Worm (Caenorhabditis elegans): ENCODE measurements around the gene mlc-2.

The mlc-2 gene

ce11 chrX:17466615-17467014, 10.2 kb upstream of the mlc-2 start, which contains the start of gene ZK54.3:
Gene ZK54.3 (minus strand): TSS chrX:17467005.
- TF ChIP-seq C34F6.9 (tag; optimal IDR thresholded peaks at IDR 0.05) (peak; percentile 56), Y55F3AM.14 (GFP tag; optimal IDR thresholded peaks at IDR 0.05) (no peak), R02D3.7 (tag; optimal IDR thresholded peaks at IDR 0.05) (no peak), alr-1 (tag; optimal IDR thresholded peaks at IDR 0.05) (no peak), lin-11 (tag; optimal IDR thresholded peaks at IDR 0.05) (no peak), nhr-11 (tag; optimal IDR thresholded peaks at IDR 0.05) (no peak), nhr-21 (tag; optimal IDR thresholded peaks at IDR 0.05) (no peak), gmeb-1 (tag; optimal IDR thresholded peaks at IDR 0.05) (no peak), lsy-2 (tag; optimal IDR thresholded peaks at IDR 0.05) (peak in 1 of 2 experiments; percentile 49), skn-1 (tag; optimal IDR thresholded peaks at IDR 0.05) (no peak), nhr-10 (tag; optimal IDR thresholded peaks at IDR 0.05) (no peak), ceh-82 (tag; optimal IDR thresholded peaks at IDR 0.05) (no peak), lin-13 (GFP tag; optimal IDR thresholded peaks at IDR 0.05) (no peak), fos-1 (tag; optimal IDR thresholded peaks at IDR 0.05) (no peak), ztf-11 (tag; optimal IDR thresholded peaks at IDR 0.05) (no peak), ztf-4 (tag; optimal IDR thresholded peaks at IDR 0.05) (no peak), lin-39 (tag; optimal IDR thresholded peaks at IDR 0.05) (no peak), unc-55 (GFP tag; optimal IDR thresholded peaks at IDR 0.05) (peak; percentile 93), egl-27 (tag; optimal IDR thresholded peaks at IDR 0.05) (no peak), nhr-12 (tag; optimal IDR thresholded peaks at IDR 0.05) (no peak), blmp-1 (tag; optimal IDR thresholded peaks at IDR 0.05; ENCODE audit: insufficient read depth) (no peak), nhr-237 (tag; optimal IDR thresholded peaks at IDR 0.05) (no peak), ZK546.5 (tag; optimal IDR thresholded peaks at IDR 0.05) (no peak), nhr-129 (tag; optimal IDR thresholded peaks at IDR 0.05) (no peak), snpc-4 (tag; optimal IDR thresholded peaks at IDR 0.05) (no peak), elt-3 (tag; optimal IDR thresholded peaks at IDR 0.05) (no peak), peb-1 (tag; optimal IDR thresholded peaks at IDR 0.05) (no peak), aly-2 (tag; optimal IDR thresholded peaks at IDR 0.05) (no peak), elt-1 (tag; optimal IDR thresholded peaks at IDR 0.05) (no peak), sem-4 (tag; optimal IDR thresholded peaks at IDR 0.05) (no peak), mdl-1 (tag; optimal IDR thresholded peaks at IDR 0.05) (no peak), unc-39 (tag; optimal IDR thresholded peaks at IDR 0.05) (no peak), crh-2 (tag; optimal IDR thresholded peaks at IDR 0.05) (peak; percentile 43), dmd-4 (tag; optimal IDR thresholded peaks at IDR 0.05) (no peak), ama-1 (optimal IDR thresholded peaks at IDR 0.05) (no peak), F13H6.1 (tag; optimal IDR thresholded peaks at IDR 0.05) (no peak), zag-1 (tag; optimal IDR thresholded peaks at IDR 0.05) (no peak), nhr-25 (tag; optimal IDR thresholded peaks at IDR 0.05) (no peak), ztf-1 (GFP tag; conservative IDR thresholded peaks at IDR 0.05) (no peak), ceh-16 (tag; optimal IDR thresholded peaks at IDR 0.05) (no peak), sma-9 (GFP tag; optimal IDR thresholded peaks at IDR 0.05) (peak; percentile 63), sma-9 (tag; optimal IDR thresholded peaks at IDR 0.05) (no peak), sma-3 (GFP tag; optimal IDR thresholded peaks at IDR 0.05) (no peak)

ce11 chrX:17464801-17465200, 8.4 kb upstream of the mlc-2 start, which contains the start of gene slc-17.1:
Gene slc-17.1 (minus strand): TSS chrX:17464901.
- TF ChIP-seq alr-1 (tag; optimal IDR thresholded peaks at IDR 0.05) (no peak), ceh-82 (tag; optimal IDR thresholded peaks at IDR 0.05) (no peak), R02D3.7 (tag; optimal IDR thresholded peaks at IDR 0.05) (no peak), unc-55 (GFP tag; optimal IDR thresholded peaks at IDR 0.05) (peak; percentile 2)

ce11 chrX:17461958-17462357, 5.6 kb upstream of the mlc-2 start:
- TF ChIP-seq nhr-129 (tag; optimal IDR thresholded peaks at IDR 0.05) (peak; percentile 40), C34F6.9 (tag; optimal IDR thresholded peaks at IDR 0.05) (peak; percentile 21), aly-2 (tag; optimal IDR thresholded peaks at IDR 0.05) (no peak)

Data from whole organism, L2 larva.